Worm (Caenorhabditis elegans) whole organism, L3 larva: Measurements from ENCODE around the gene gei-1.

Experiments
- R02D3.7 ChIP-seq: fragments of 150-350 bp; optimal IDR thresholded peaks from 2 replicates; lab custom pipeline; 2014; ENCODE audit warnings: missing biosample characterization, missing genetic modification characterization
- ZK546.5 ChIP-seq: sonication (generic microtip); optimal IDR thresholded peaks from 2 replicates; lab custom pipeline; 2017; ENCODE audit warnings: missing biosample characterization, missing genetic modification characterization
- aly-2 ChIP-seq: fragments of 150-350 bp; optimal IDR thresholded peaks from 2 replicates; lab custom pipeline; 2014; ENCODE audit warnings: missing biosample characterization, missing genetic modification characterization
- ama-1 ChIP-seq: fragments of 150-350 bp; optimal IDR thresholded peaks from 2 replicates; lab custom pipeline; 2018
- ceh-16 ChIP-seq: sonication (generic microtip); optimal IDR thresholded peaks from 2 replicates; lab custom pipeline; 2017; ENCODE audit warnings: missing biosample characterization, missing genetic modification characterization
- ceh-28 ChIP-seq: fragments of 150-350 bp; optimal IDR thresholded peaks from 2 replicates; lab custom pipeline; 2014; ENCODE audit warnings: missing biosample characterization, missing genetic modification reagents, missing genetic modification characterization
- ceh-82 ChIP-seq: fragments of 150-350 bp; optimal IDR thresholded peaks from 2 replicates; lab custom pipeline; 2014; ENCODE audit warnings: missing biosample characterization, missing genetic modification characterization
- ceh-9 ChIP-seq: sonication (generic microtip); optimal IDR thresholded peaks from 2 replicates; lab custom pipeline; 2018; ENCODE audit warnings: missing biosample characterization, missing genetic modification characterization
- egl-27 ChIP-seq: sonication (generic microtip); optimal IDR thresholded peaks from 4 replicates; lab custom pipeline; 2017; ENCODE audit warnings: missing biosample characterization, missing genetic modification reagents, missing genetic modification characterization
- elt-1 ChIP-seq: fragments of 150-350 bp; optimal IDR thresholded peaks from 2 replicates; lab custom pipeline; 2014; ENCODE audit warnings: missing biosample characterization, missing genetic modification characterization
- elt-3 ChIP-seq, 3 experiments: fragments of 150-350 bp in 1 of 3; sonication (generic microtip) in 2 of 3; optimal IDR thresholded peaks; 2 replicates in 2 of 3; 4 replicates in 1 of 3; lab custom pipeline; 2014 to 2017; ENCODE audit warnings: missing biosample characterization in 3 of 3, missing genetic modification characterization in 3 of 3
- eor-1 ChIP-seq, 2 experiments: fragments of 150-350 bp; optimal IDR thresholded peaks; 2 replicates each; lab custom pipeline; 2014 to 2018; ENCODE audit warnings: missing biosample characterization in 2 of 2, missing genetic modification characterization in 2 of 2
- fkh-10 ChIP-seq: sonication (generic microtip); optimal IDR thresholded peaks from 2 replicates; lab custom pipeline; 2017; ENCODE audit warnings: missing biosample characterization, missing genetic modification reagents, missing genetic modification characterization
- fkh-2 ChIP-seq: fragments of 150-350 bp; optimal IDR thresholded peaks from 2 replicates; lab custom pipeline; 2014; ENCODE audit warnings: missing biosample characterization, missing genetic modification reagents, missing genetic modification characterization
- fos-1 ChIP-seq: fragments of 150-350 bp; optimal IDR thresholded peaks from 2 replicates; lab custom pipeline; 2014; ENCODE audit warnings: missing biosample characterization, missing genetic modification characterization
- hmg-11 ChIP-seq: sonication (generic microtip); optimal IDR thresholded peaks from 2 replicates; lab custom pipeline; 2016; ENCODE audit warnings: missing genetic modification characterization, missing compliant biosample characterization
- jun-1 ChIP-seq: fragments of 150-350 bp; optimal IDR thresholded peaks from 2 replicates; lab custom pipeline; 2014; ENCODE audit warnings: missing biosample characterization, missing genetic modification reagents, missing genetic modification characterization
- lin-15B ChIP-seq: fragments of 150-350 bp; optimal IDR thresholded peaks from 2 replicates; lab custom pipeline; 2014; ENCODE audit warnings: missing biosample characterization, missing genetic modification characterization
- lin-39 ChIP-seq: fragments of 150-350 bp; optimal IDR thresholded peaks from 2 replicates; lab custom pipeline; 2018; ENCODE audit warnings: missing biosample characterization, missing genetic modification reagents, missing genetic modification characterization
- lsy-12 ChIP-seq: sonication (generic microtip); optimal IDR thresholded peaks from 2 replicates; lab custom pipeline; 2016; ENCODE audit warnings: mild to moderate bottlenecking, missing genetic modification characterization, missing compliant biosample characterization
- mdl-1 ChIP-seq: fragments of 150-350 bp; optimal IDR thresholded peaks from 2 replicates; lab custom pipeline; 2014; ENCODE audit warnings: missing biosample characterization, missing genetic modification characterization
- nfya-1 ChIP-seq: sonication (generic microtip); optimal IDR thresholded peaks from 2 replicates; lab custom pipeline; 2017; ENCODE audit warnings: missing genetic modification characterization, mild to moderate bottlenecking, missing compliant biosample characterization, antibody characterized with exemption, moderate library complexity; ENCODE audit not compliant: insufficient read depth
- nhr-11 ChIP-seq: fragments of 150-350 bp; optimal IDR thresholded peaks from 2 replicates; lab custom pipeline; 2014; ENCODE audit warnings: missing biosample characterization, missing genetic modification characterization
- nhr-12 ChIP-seq: fragments of 150-350 bp; optimal IDR thresholded peaks from 2 replicates; lab custom pipeline; 2014; ENCODE audit warnings: missing biosample characterization, missing genetic modification characterization
- nhr-23 ChIP-seq: fragments of 150-350 bp; optimal IDR thresholded peaks from 2 replicates; lab custom pipeline; 2014; ENCODE audit warnings: missing biosample characterization, missing genetic modification reagents, missing genetic modification characterization
- nhr-25 ChIP-seq: sonication (generic microtip); optimal IDR thresholded peaks from 2 replicates; lab custom pipeline; 2017; ENCODE audit warnings: missing biosample characterization, missing genetic modification characterization
- nhr-28 ChIP-seq: fragments of 150-350 bp; optimal IDR thresholded peaks from 2 replicates; lab custom pipeline; 2014; ENCODE audit warnings: missing biosample characterization, missing genetic modification characterization
- nhr-43 ChIP-seq: sonication (generic microtip); optimal IDR thresholded peaks from 2 replicates; lab custom pipeline; 2016; ENCODE audit warnings: mild to moderate bottlenecking, missing genetic modification characterization, missing compliant biosample characterization; ENCODE audit not compliant: poor library complexity, severe bottlenecking
- nhr-67 ChIP-seq: fragments of 150-350 bp; optimal IDR thresholded peaks from 2 replicates; lab custom pipeline; 2014; ENCODE audit warnings: missing biosample characterization, missing genetic modification characterization
- nhr-76 ChIP-seq: fragments of 150-350 bp; sonication (generic microtip); optimal IDR thresholded peaks from 5 replicates; lab custom pipeline; 2014; ENCODE audit warnings: missing biosample characterization, missing genetic modification characterization
- nhr-77 ChIP-seq: fragments of 150-350 bp; optimal IDR thresholded peaks from 2 replicates; lab custom pipeline; 2014; ENCODE audit warnings: missing biosample characterization, missing genetic modification characterization
- pha-4 ChIP-seq: fragments of 150-350 bp; optimal IDR thresholded peaks from 2 replicates; lab custom pipeline; 2014; ENCODE audit warnings: missing biosample characterization, missing genetic modification reagents, missing genetic modification characterization
- pqm-1 ChIP-seq: fragments of 150-350 bp; optimal IDR thresholded peaks from 2 replicates; lab custom pipeline; 2017; ENCODE audit warnings: missing biosample characterization, missing genetic modification characterization, inconsistent platforms
- sea-2 ChIP-seq: fragments of 150-350 bp; sonication (generic microtip); optimal IDR thresholded peaks from 4 replicates; lab custom pipeline; 2014; ENCODE audit warnings: missing biosample characterization, missing genetic modification reagents, missing genetic modification characterization
- skn-1 ChIP-seq: fragments of 150-350 bp; optimal IDR thresholded peaks from 2 replicates; lab custom pipeline; 2014; ENCODE audit warnings: missing biosample characterization, missing genetic modification characterization
- snpc-4 ChIP-seq: fragments of 150-350 bp; optimal IDR thresholded peaks from 2 replicates; lab custom pipeline; 2014; ENCODE audit warnings: missing biosample characterization, missing genetic modification characterization
- tbx-2 ChIP-seq: sonication (generic microtip); optimal IDR thresholded peaks from 2 replicates; lab custom pipeline; 2016; ENCODE audit warnings: mild to moderate bottlenecking, missing genetic modification characterization, missing compliant biosample characterization
- unc-39 ChIP-seq: sonication (generic microtip); optimal IDR thresholded peaks from 4 replicates; lab custom pipeline; 2017; ENCODE audit warnings: missing biosample characterization, missing genetic modification characterization
- unc-62 ChIP-seq: fragments of 150-350 bp; sonication (generic microtip); optimal IDR thresholded peaks from 4 replicates; lab custom pipeline; 2014; ENCODE audit warnings: missing biosample characterization, missing genetic modification reagents, missing genetic modification characterization
- zag-1 ChIP-seq: fragments of 150-350 bp; optimal IDR thresholded peaks from 2 replicates; lab custom pipeline; 2014; ENCODE audit warnings: missing biosample characterization, missing genetic modification characterization
- ztf-11 ChIP-seq: fragments of 150-350 bp; optimal IDR thresholded peaks from 2 replicates; lab custom pipeline; 2014; ENCODE audit warnings: missing biosample characterization, missing genetic modification characterization
- ztf-4 ChIP-seq: fragments of 150-350 bp; optimal IDR thresholded peaks from 2 replicates; lab custom pipeline; 2014; ENCODE audit warnings: missing biosample characterization, missing genetic modification characterization

gei-1 gene

DNA sequence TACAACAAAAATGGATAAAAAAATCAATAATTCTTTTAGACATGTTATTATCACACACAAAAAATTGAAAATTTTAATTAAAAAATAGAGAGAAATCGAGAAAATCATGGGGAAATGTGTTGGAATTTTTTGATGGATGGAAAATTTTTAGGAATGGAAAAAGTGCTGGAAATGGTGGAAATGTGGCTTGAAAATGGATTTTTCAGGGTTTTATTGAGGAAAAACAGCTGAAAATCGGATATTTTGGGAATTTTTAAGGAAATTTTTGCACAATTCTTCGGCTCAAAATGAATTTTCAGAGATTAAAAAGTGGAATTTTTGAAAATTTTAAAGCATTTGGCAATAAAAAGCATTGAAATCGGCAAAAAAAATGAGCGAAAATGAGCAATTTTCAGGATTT, 26.8 kb upstream of the gei-1 start:
- TF ChIP-seq egl-27 (tag; lab: Kevin White, UChicago): no peak
- TF ChIP-seq ztf-11 (tag; lab: Kevin White, UChicago): no peak
- no peak for TF ChIP-seq aly-2 (tag; lab: Kevin White, UChicago)
- peak; percentile 9 for TF ChIP-seq R02D3.7 (tag; lab: Kevin White, UChicago)
- no peak for TF ChIP-seq snpc-4 (tag; lab: Kevin White, UChicago)
- no peak for TF ChIP-seq fkh-10 (GFP tag; lab: Kevin White, UChicago)
- no peak for TF ChIP-seq nhr-12 (tag; lab: Kevin White, UChicago)
- TF ChIP-seq fos-1 (tag; lab: Kevin White, UChicago): no peak
- TF ChIP-seq ztf-4 (tag; lab: Kevin White, UChicago): peak; percentile 25
- no peak for TF ChIP-seq jun-1 (tag; lab: Kevin White, UChicago)
- TF ChIP-seq nhr-77 (tag; lab: Kevin White, UChicago): no peak
- TF ChIP-seq, all 47 proteins: peak for 2

DNA sequence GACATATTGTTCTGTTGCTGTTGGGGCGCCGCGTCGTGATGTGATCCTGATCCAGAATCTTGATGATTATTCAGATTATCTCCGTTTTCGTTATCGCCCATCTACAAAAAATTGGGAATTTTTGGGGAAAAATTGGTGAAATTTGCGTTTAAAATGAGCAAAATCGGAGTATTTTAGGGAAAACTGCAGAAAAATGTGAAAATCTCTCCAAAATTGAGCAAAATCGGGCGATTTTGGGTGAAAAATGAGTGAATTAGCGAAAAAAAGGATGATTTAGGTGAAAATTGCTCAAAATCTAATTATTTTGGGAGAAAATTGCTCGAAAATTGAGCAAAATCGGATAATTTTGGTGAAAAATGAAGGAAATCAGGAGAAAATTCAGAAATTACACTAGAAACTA, 23.5 kb upstream of the gei-1 start, which contains the start of gene Y53G8AR.9:
Gene Y53G8AR.9, minus strand, starts transcription at position 101 of the 400 bp plus-strand sequence.
- no peak for TF ChIP-seq ceh-16 (tag; lab: Kevin White, UChicago)
- no peak for TF ChIP-seq ztf-11 (tag; lab: Kevin White, UChicago)
- no peak for TF ChIP-seq nhr-23 (tag; lab: Kevin White, UChicago)
- TF ChIP-seq ama-1 (lab: Kevin White, UChicago): no peak
- TF ChIP-seq nfya-1 (tag; lab: Kevin White, UChicago): no peak
- no peak for TF ChIP-seq aly-2 (tag; lab: Kevin White, UChicago)
- TF ChIP-seq nhr-25: no peak
- TF ChIP-seq snpc-4 (tag; lab: Kevin White, UChicago): no peak
- TF ChIP-seq zag-1: no peak
- TF ChIP-seq skn-1 (tag; lab: Kevin White, UChicago): no peak
- no peak for TF ChIP-seq ceh-82 (tag; lab: Kevin White, UChicago)
- no peak for TF ChIP-seq ztf-4 (tag; lab: Kevin White, UChicago)
- no peak for TF ChIP-seq sea-2 (GFP tag; lab: Kevin White, UChicago)
- TF ChIP-seq, all 47 proteins: peak for 0

DNA sequence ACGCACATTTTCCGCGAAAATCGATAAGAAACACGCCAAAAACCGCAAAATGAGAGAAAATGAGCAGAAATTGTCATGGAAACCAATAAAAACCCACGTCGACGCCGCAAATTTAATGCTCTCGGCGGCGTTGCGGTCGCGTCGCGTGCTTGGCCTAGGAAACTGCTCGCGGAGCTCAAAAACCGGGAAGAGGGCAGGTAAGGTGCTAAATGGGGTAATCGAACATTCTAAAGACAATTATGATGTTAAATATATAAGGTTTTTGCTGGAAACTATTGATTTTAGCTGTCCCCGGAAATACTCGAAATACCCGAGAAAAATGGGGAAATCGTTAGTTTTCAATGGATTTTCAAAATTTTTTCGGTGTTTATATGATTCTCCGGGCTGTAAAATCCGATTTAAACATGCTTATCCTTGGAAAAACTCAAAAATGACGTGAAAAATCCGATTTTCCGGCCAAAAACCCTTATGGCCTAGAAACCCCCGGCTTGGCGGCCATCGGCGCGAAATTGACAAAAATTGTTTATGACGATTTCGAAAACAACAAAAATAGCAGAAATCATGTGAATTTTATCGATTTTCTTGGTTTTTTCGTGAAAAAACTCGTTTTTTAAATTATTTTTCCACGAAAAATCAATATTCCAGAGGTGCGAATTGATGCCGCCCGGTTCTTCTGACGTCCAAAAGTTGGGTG, 22.2 kb upstream of the gei-1 start, which contains the start of gene phf-15:
Gene phf-15, plus strand, starts transcription at position 537 of the 694 bp plus-strand sequence.
- TF ChIP-seq tbx-2 (tag; lab: Kevin White, UChicago): no peak
- TF ChIP-seq nfya-1 (tag; lab: Kevin White, UChicago): peak; percentile 4
- no peak for TF ChIP-seq aly-2 (tag; lab: Kevin White, UChicago)
- TF ChIP-seq ceh-28: peak; percentile 2
- TF ChIP-seq unc-62 (GFP tag; lab: Kevin White, UChicago): no peak
- TF ChIP-seq fkh-2 (tag; lab: Kevin White, UChicago): no peak
- no peak for TF ChIP-seq nhr-28 (tag; lab: Kevin White, UChicago)
- TF ChIP-seq R02D3.7 (tag; lab: Kevin White, UChicago): no peak
- TF ChIP-seq lin-15B (tag; lab: Kevin White, UChicago): peak; percentile 11
- no peak for TF ChIP-seq fos-1 (tag; lab: Kevin White, UChicago)
- TF ChIP-seq lsy-12: no peak
- no peak for TF ChIP-seq nhr-77 (tag; lab: Kevin White, UChicago)

DNA sequence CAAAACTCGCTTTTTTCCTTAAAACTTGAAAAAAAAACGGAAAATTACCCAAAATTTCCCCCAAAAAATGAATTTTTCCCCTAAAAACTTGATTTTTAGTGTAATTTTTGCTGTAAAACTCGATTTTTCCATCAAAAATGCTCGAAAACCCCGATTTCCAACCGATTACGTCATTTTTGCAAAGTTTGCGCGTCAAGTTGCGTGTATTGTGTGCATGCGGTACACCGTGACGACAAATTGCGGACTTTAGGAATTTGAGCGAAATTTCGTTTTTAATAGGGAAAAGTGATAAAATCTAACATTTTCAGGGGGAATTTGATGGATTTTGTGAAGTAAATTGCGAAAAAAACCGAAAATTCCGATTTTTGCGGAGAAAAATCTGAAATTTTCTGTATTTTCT, 20.8 kb upstream of the gei-1 start:
- no peak for TF ChIP-seq tbx-2 (tag; lab: Kevin White, UChicago)
- no peak for TF ChIP-seq ceh-82 (tag; lab: Kevin White, UChicago)
- no peak for TF ChIP-seq nhr-43 (tag; lab: Kevin White, UChicago)
- TF ChIP-seq lsy-12: no peak
- peak; percentile 78 for TF ChIP-seq ama-1 (lab: Kevin White, UChicago)
- no peak for TF ChIP-seq hmg-11
- no peak for TF ChIP-seq elt-3 (tag; optimal IDR thresholded peaks at IDR 0.05; lab: Kevin White, UChicago)
- no peak for TF ChIP-seq ztf-4 (tag; lab: Kevin White, UChicago)
- peak; percentile 44 for TF ChIP-seq nhr-25
- peak; percentile 75 for TF ChIP-seq pha-4 (tag; lab: Kevin White, UChicago)
- no peak for TF ChIP-seq fkh-2 (tag; lab: Kevin White, UChicago)
- no peak for TF ChIP-seq R02D3.7 (tag; lab: Kevin White, UChicago)
- no peak for TF ChIP-seq nhr-76 (tag; lab: Kevin White, UChicago)
- TF ChIP-seq nfya-1 (tag; lab: Kevin White, UChicago): peak; percentile 76
- no peak for TF ChIP-seq nhr-67
- TF ChIP-seq pqm-1: no peak
- TF ChIP-seq eor-1 (tag; optimal IDR thresholded peaks at IDR 0.05; lab: Kevin White, UChicago): peak in 1 of 2 experiments; percentile 20
- no peak for TF ChIP-seq skn-1 (tag; lab: Kevin White, UChicago)
- no peak for TF ChIP-seq elt-1 (tag; lab: Kevin White, UChicago)
- TF ChIP-seq ZK546.5 (tag; lab: Kevin White, UChicago): no peak
- TF ChIP-seq ceh-9 (tag; lab: Kevin White, UChicago): no peak
- TF ChIP-seq lin-39: peak; percentile 42
- TF ChIP-seq fkh-10 (GFP tag; lab: Kevin White, UChicago): no peak
- no peak for TF ChIP-seq ztf-11 (tag; lab: Kevin White, UChicago)
- TF ChIP-seq nhr-12 (tag; lab: Kevin White, UChicago): no peak
- no peak for TF ChIP-seq egl-27 (tag; lab: Kevin White, UChicago)
- no peak for TF ChIP-seq aly-2 (tag; lab: Kevin White, UChicago)
- TF ChIP-seq nhr-11 (tag; lab: Kevin White, UChicago): no peak
- TF ChIP-seq jun-1 (tag; lab: Kevin White, UChicago): no peak
- TF ChIP-seq unc-39 (tag; lab: Kevin White, UChicago): no peak
- no peak for TF ChIP-seq unc-62 (GFP tag; lab: Kevin White, UChicago)
- TF ChIP-seq lin-15B (tag; lab: Kevin White, UChicago): peak; percentile 75
- no peak for TF ChIP-seq nhr-28 (tag; lab: Kevin White, UChicago)
- no peak for TF ChIP-seq mdl-1 (tag; lab: Kevin White, UChicago)
